Fruit fly (Drosophila melanogaster) whole organism, embryonic: Measurements from ENCODE around the gene CG44005.
A peak's percentile ranks its signal among the peaks of the same experiment; 100 is the strongest.

Experiments
- CG10431 ChIP-seq: fragments of 200-800 bp; sonication (Bioruptor generic); optimal IDR thresholded peaks from 3 replicates; lab custom pipeline; 2018; ENCODE audit warnings: missing biosample characterization, mild to moderate bottlenecking, missing genetic modification characterization
- CG10959 ChIP-seq: fragments of 200-800 bp; sonication (Bioruptor generic); IDR thresholded peaks from 2 replicates; pipeline ENCODE4 v1.3.6; 2022; ENCODE audit warnings: missing biosample characterization, missing genetic modification characterization
- CG12659 ChIP-seq: fragments of 200-800 bp; sonication (Bioruptor generic); optimal IDR thresholded peaks from 3 replicates; lab custom pipeline; 2017; ENCODE audit warnings: mild to moderate bottlenecking, missing biosample characterization, missing genetic modification reagents, missing genetic modification characterization
- CG15269 ChIP-seq: fragments of 200-800 bp; sonication (Bioruptor generic); optimal IDR thresholded peaks from 2 replicates; lab custom pipeline; 2018; ENCODE audit warnings: missing biosample characterization, mild to moderate bottlenecking, missing genetic modification characterization, moderate library complexity
- CG16779 ChIP-seq: fragments of 200-800 bp; sonication (Bioruptor generic); IDR thresholded peaks from 2 replicates; pipeline ENCODE4 v1.3.6; 2022; ENCODE audit warnings: missing biosample characterization, missing genetic modification characterization
- CG2116 ChIP-seq: fragments of 200-800 bp; sonication (Bioruptor generic); optimal IDR thresholded peaks from 3 replicates; lab custom pipeline; 2018; ENCODE audit warnings: missing biosample characterization, mild to moderate bottlenecking, missing genetic modification characterization
- CG30403 ChIP-seq: fragments of 200-800 bp; sonication (Bioruptor generic); optimal IDR thresholded peaks from 3 replicates; lab custom pipeline; 2016; ENCODE audit warnings: missing biosample characterization, missing genetic modification characterization
- CG31365 ChIP-seq: fragments of 200-800 bp; sonication (Bioruptor generic); optimal IDR thresholded peaks from 2 replicates; lab custom pipeline; 2018; ENCODE audit warnings: missing biosample characterization, mild to moderate bottlenecking, missing genetic modification characterization
- CG34376 ChIP-seq: fragments of 200-800 bp; sonication (Bioruptor generic); optimal IDR thresholded peaks from 2 replicates; lab custom pipeline; 2018; ENCODE audit warnings: missing biosample characterization, mild to moderate bottlenecking, missing genetic modification characterization
- CG5180 ChIP-seq: fragments of 200-800 bp; sonication (Bioruptor generic); optimal IDR thresholded peaks from 3 replicates; lab custom pipeline; 2017; ENCODE audit warnings: missing biosample characterization, missing genetic modification characterization, mild to moderate bottlenecking, moderate library complexity, missing genetic modification reagents
- CG7839 ChIP-seq: fragments of 200-800 bp; sonication (Bioruptor generic); optimal IDR thresholded peaks from 3 replicates; lab custom pipeline; 2018; ENCODE audit warnings: missing biosample characterization, mild to moderate bottlenecking, missing genetic modification characterization, moderate library complexity
- CG8290 ChIP-seq, 3 experiments: fragments of 200-800 bp; sonication (Bioruptor generic); optimal IDR thresholded peaks; 2 replicates each; lab custom pipeline; 2016 to 2019; ENCODE audit warnings: missing biosample characterization in 3 of 3, missing genetic modification characterization in 3 of 3, mild to moderate bottlenecking in 2 of 3, moderate library complexity in 1 of 3
- CG8944 ChIP-seq: fragments of 200-800 bp; sonication (Bioruptor generic); optimal IDR thresholded peaks from 3 replicates; lab custom pipeline; 2016; ENCODE audit warnings: missing biosample characterization, missing genetic modification characterization
- Dbx ChIP-seq: fragments of 200-800 bp; sonication (Bioruptor generic); IDR thresholded peaks from 3 replicates; pipeline ENCODE4 v1.3.6; 2022; ENCODE audit warnings: missing biosample characterization, missing genetic modification characterization
- Dfd ChIP-seq, 2 experiments: fragments of >200 bp; optimal IDR thresholded peaks; 2 replicates each; lab custom pipeline; 2017; ENCODE audit warnings: missing biosample characterization in 2 of 2, missing genetic modification characterization in 2 of 2
- Doc3 ChIP-seq: fragments of 200-800 bp; sonication (Bioruptor generic); IDR thresholded peaks from 3 replicates; pipeline ENCODE4 v1.3.6; 2022; ENCODE audit warnings: missing biosample characterization, missing genetic modification characterization; ENCODE audit not compliant: partially characterized antibody
- GATAe ChIP-seq: fragments of 200-800 bp; sonication (Bioruptor generic); conservative IDR thresholded peaks from 2 replicates; pipeline ENCODE4 v1.3.6; 2022; ENCODE audit warnings: missing biosample characterization, missing genetic modification characterization
- Hand ChIP-seq: fragments of 200-800 bp; sonication (Bioruptor generic); optimal IDR thresholded peaks from 2 replicates; lab custom pipeline; 2017; ENCODE audit warnings: mild to moderate bottlenecking, missing biosample characterization, missing genetic modification reagents, missing genetic modification characterization
- Hr3 ChIP-seq: fragments of 200-800 bp; sonication (Bioruptor generic); optimal IDR thresholded peaks from 3 replicates; lab custom pipeline; 2016; ENCODE audit warnings: missing biosample characterization, missing genetic modification characterization
- Med ChIP-seq: fragments of 200-800 bp; sonication (Bioruptor generic); peaks from one replicate; lab custom pipeline; 2016; ENCODE audit warnings: missing biosample characterization, missing genetic modification characterization, mild to moderate bottlenecking, inconsistent platforms, moderate library complexity
- Mes4 ChIP-seq: fragments of 200-800 bp; sonication (Bioruptor generic); optimal IDR thresholded peaks from 2 replicates; lab custom pipeline; 2016; ENCODE audit warnings: missing biosample characterization, missing genetic modification characterization
- Oaz ChIP-seq: fragments of 200-800 bp; sonication (Bioruptor generic); IDR thresholded peaks from 2 replicates; pipeline ENCODE4 v1.3.6; 2022; ENCODE audit warnings: missing biosample characterization, missing genetic modification characterization
- Ptx1 ChIP-seq: fragments of 200-800 bp; sonication (Bioruptor generic); IDR thresholded peaks from 2 replicates; pipeline ENCODE4 v1.3.6; 2022; ENCODE audit warnings: missing biosample characterization, missing genetic modification characterization
- Stat92E ChIP-seq, 3 experiments: fragments of >200 bp in 2 of 3; fragments of 200-800 bp in 1 of 3; sonication (Bioruptor generic) in 1 of 3; optimal IDR thresholded peaks; 2 replicates each; lab custom pipeline; 2017 to 2019; ENCODE audit warnings: missing biosample characterization in 3 of 3, missing genetic modification characterization in 3 of 3, mild to moderate bottlenecking in 1 of 3, moderate library complexity in 1 of 3
- ato ChIP-seq: fragments of 200-800 bp; sonication (Bioruptor generic); IDR thresholded peaks from 2 replicates; pipeline ENCODE4 v1.3.6; 2022; ENCODE audit warnings: missing biosample characterization, missing genetic modification characterization; ENCODE audit not compliant: partially characterized antibody
- bbx ChIP-seq: fragments of 200-800 bp; sonication (Bioruptor generic); IDR thresholded peaks from 2 replicates; pipeline ENCODE4 v1.3.6; 2022; ENCODE audit warnings: missing biosample characterization, missing genetic modification characterization; ENCODE audit not compliant: partially characterized antibody
- grau ChIP-seq: fragments of 200-800 bp; optimal IDR thresholded peaks from 3 replicates; lab custom pipeline; 2019; ENCODE audit warnings: missing biosample characterization, mild to moderate bottlenecking, missing genetic modification characterization, moderate library complexity
- grn ChIP-seq: fragments of 200-800 bp; sonication (Bioruptor generic); optimal IDR thresholded peaks from 3 replicates; lab custom pipeline; 2017; ENCODE audit warnings: missing biosample characterization, missing genetic modification characterization
- gt ChIP-seq: fragments of 200-800 bp; sonication (Bioruptor generic); IDR thresholded peaks from 2 replicates; pipeline ENCODE4 v1.3.6; 2022; ENCODE audit warnings: missing biosample characterization, missing genetic modification characterization
- jumu ChIP-seq: fragments of 200-800 bp; sonication (Bioruptor generic); optimal IDR thresholded peaks from 3 replicates; lab custom pipeline; 2016; ENCODE audit warnings: missing biosample characterization, missing genetic modification characterization
- lab ChIP-seq: fragments of 200-800 bp; sonication (Bioruptor generic); optimal IDR thresholded peaks from 3 replicates; lab custom pipeline; 2017; ENCODE audit warnings: missing biosample characterization, missing genetic modification characterization, mild to moderate bottlenecking, moderate library complexity, missing genetic modification reagents
- lbe ChIP-seq: fragments of 200-800 bp; sonication (Bioruptor generic); optimal IDR thresholded peaks from 2 replicates; lab custom pipeline; 2016; ENCODE audit warnings: missing biosample characterization, mild to moderate bottlenecking, missing genetic modification characterization
- lola ChIP-seq, 3 experiments: fragments of >200 bp in 2 of 3; fragments of 200-800 bp in 1 of 3; sonication (Bioruptor generic) in 1 of 3; optimal IDR thresholded peaks; 2 replicates each; lab custom pipeline; 2017 to 2019; ENCODE audit warnings: missing biosample characterization in 3 of 3, missing genetic modification characterization in 3 of 3, mild to moderate bottlenecking in 1 of 3, moderate library complexity in 1 of 3
- lov ChIP-seq, 2 experiments: fragments of 200-800 bp in 1 of 2; fragments of >200 bp in 1 of 2; sonication (Bioruptor generic) in 1 of 2; IDR thresholded peaks in 1 of 2; optimal IDR thresholded peaks in 1 of 2; 2 replicates in 1 of 2; 3 replicates in 1 of 2; pipeline versions ENCODE4 v1.3.6 to Lab custom; 2017 to 2022; ENCODE audit warnings: missing biosample characterization in 1 of 2, missing genetic modification characterization in 1 of 2
- mam ChIP-seq: fragments of 200-800 bp; sonication (Bioruptor generic); optimal IDR thresholded peaks from 3 replicates; lab custom pipeline; 2016; ENCODE audit warnings: missing biosample characterization, missing genetic modification characterization
- nau ChIP-seq: fragments of 200-800 bp; sonication (Bioruptor generic); optimal IDR thresholded peaks from 3 replicates; lab custom pipeline; 2017; ENCODE audit warnings: missing biosample characterization, mild to moderate bottlenecking, missing genetic modification characterization, missing genetic modification reagents
- nom ChIP-seq: fragments of 200-800 bp; sonication (Bioruptor generic); optimal IDR thresholded peaks from 2 replicates; lab custom pipeline; 2017; ENCODE audit warnings: missing biosample characterization, missing genetic modification characterization, mild to moderate bottlenecking, moderate library complexity, missing genetic modification reagents
- onecut ChIP-seq: fragments of 200-800 bp; sonication (Bioruptor generic); IDR thresholded peaks from 2 replicates; pipeline ENCODE4 v1.3.6; 2022; ENCODE audit warnings: missing biosample characterization, missing genetic modification characterization
- pb ChIP-seq: fragments of 200-800 bp; sonication (Bioruptor generic); optimal IDR thresholded peaks from 3 replicates; lab custom pipeline; 2016; ENCODE audit warnings: missing biosample characterization, missing genetic modification characterization
- rib ChIP-seq: fragments of 200-800 bp; sonication (Bioruptor generic); IDR thresholded peaks from 2 replicates; pipeline ENCODE4 v1.3.6; 2022; ENCODE audit warnings: missing biosample characterization, missing genetic modification characterization
- sd ChIP-seq: fragments of 200-800 bp; sonication (Bioruptor generic); optimal IDR thresholded peaks from 3 replicates; lab custom pipeline; 2018; ENCODE audit warnings: missing biosample characterization, mild to moderate bottlenecking, missing genetic modification characterization, moderate library complexity
- sqz ChIP-seq: fragments of 200-800 bp; sonication (Bioruptor generic); optimal IDR thresholded peaks from 3 replicates; lab custom pipeline; 2018; ENCODE audit warnings: missing biosample characterization, mild to moderate bottlenecking, missing genetic modification characterization
- stc ChIP-seq: fragments of 200-800 bp; sonication (Bioruptor generic); IDR thresholded peaks from 2 replicates; pipeline ENCODE4 v1.3.6; 2022; ENCODE audit warnings: missing biosample characterization, missing genetic modification characterization
- trem ChIP-seq: fragments of 200-800 bp; optimal IDR thresholded peaks from 3 replicates; lab custom pipeline; 2019; ENCODE audit warnings: missing biosample characterization, mild to moderate bottlenecking, missing genetic modification characterization, moderate library complexity
- unpg ChIP-seq: fragments of 200-800 bp; sonication (Bioruptor generic); optimal IDR thresholded peaks from 3 replicates; lab custom pipeline; 2018; ENCODE audit warnings: missing biosample characterization, mild to moderate bottlenecking, missing genetic modification characterization, moderate library complexity

The CG44005 gene

DNA sequence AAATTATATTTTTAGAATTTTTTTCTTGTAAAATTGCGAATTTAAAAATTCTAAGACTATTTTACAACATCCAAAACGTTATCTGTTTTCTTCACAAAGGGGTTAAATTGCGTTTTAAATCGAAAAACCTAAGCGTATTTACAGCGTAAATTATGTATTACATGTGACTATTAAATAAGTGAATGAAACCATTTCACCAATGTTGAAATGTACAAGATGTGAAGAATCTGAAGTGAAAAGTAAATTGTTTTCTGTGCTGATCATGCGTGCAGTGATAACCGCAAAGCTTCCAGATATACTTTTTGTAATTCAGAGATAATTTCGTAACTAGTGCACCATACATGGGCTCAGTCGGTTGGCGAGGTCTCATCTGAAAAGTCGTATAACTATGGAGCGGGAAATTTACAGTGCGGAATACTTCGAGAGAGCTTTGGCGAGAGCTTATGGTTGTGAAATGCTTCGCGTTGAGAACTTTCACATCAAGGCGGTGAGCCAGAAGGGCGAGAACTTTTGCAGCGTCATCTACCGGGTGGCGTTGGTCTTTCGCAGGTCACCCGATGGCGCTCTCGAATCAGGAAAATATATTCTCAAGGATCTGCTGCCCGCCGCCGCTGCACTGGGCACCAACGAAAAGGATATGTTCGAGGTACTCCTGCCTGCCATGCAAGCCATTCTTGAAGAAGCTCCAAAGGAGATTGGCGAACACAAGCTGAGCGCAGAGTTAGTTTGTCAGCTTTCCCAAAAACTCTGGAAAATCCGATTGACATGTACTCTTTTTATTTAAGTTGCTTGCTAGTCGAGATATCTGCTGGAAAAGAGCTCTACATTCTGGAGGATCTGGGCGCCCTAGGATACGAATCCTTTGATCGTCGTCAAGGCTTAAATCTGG lies 42.4 kb upstream of the CG44005 start (continued):
- TF ChIP-seq lov (optimal IDR thresholded peaks at IDR 0.05; lab: Kevin White, UChicago) (no peak), lov (GFP tag; IDR thresholded peaks at IDR 0.05; lab: Robert Waterston, UW) (peak; percentile 65; the same call in 1 of the 3 replicates), CG15269 (peak; percentile 73), CG12659 (GFP tag; lab: Kevin White, UChicago) (peak; percentile 20), stc (GFP tag; lab: Robert Waterston, UW) (peak; percentile 50; the same call in 1 of the 2 replicates), CG2116 (GFP tag; lab: Kevin White, UChicago) (peak; percentile 20), pb (GFP tag; lab: Kevin White, UChicago) (peak; percentile 59), CG7839 (tag; lab: Kevin White, UChicago) (peak; percentile 62), Stat92E (GFP tag; optimal IDR thresholded peaks at IDR 0.05; lab: Kevin White, UChicago) (no peak), sqz (GFP tag; lab: Kevin White, UChicago) (peak; percentile 1), CG8944 (GFP tag; lab: Kevin White, UChicago) (peak; percentile 6), lola (GFP tag; optimal IDR thresholded peaks at IDR 0.05; lab: Kevin White, UChicago) (peak in 1 of 3 experiments; percentile 10), bbx (GFP tag; lab: Robert Waterston, UW) (peak; percentile 27; the same call in 1 of the 2 replicates), Doc3 (no peak), grau (peak; percentile 62), CG16779 (peak; percentile 70), nom (GFP tag; lab: Kevin White, UChicago) (peak; percentile 3), CG5180 (GFP tag; lab: Kevin White, UChicago) (peak; percentile 43), ato (GFP tag; lab: Robert Waterston, UW) (0 out of 2 replicates have a peak, but pooled peaks have one; percentile 33), mam (GFP tag; lab: Kevin White, UChicago) (peak; percentile 26), GATAe (no peak), Hand (no peak), sd (tag; lab: Kevin White, UChicago) (peak; percentile 52), onecut (GFP tag; lab: Robert Waterston, UW) (peak; percentile 74), CG8290 (GFP tag; optimal IDR thresholded peaks at IDR 0.05; lab: Kevin White, UChicago) (peak; percentile 10), CG8290 (tag; optimal IDR thresholded peaks at IDR 0.05; lab: Kevin White, UChicago) (peak in 1 of 2 experiments; percentile 80), Mes4 (GFP tag; lab: Kevin White, UChicago) (peak; percentile 44), Dbx (GFP tag; lab: Robert Waterston, UW) (peak; percentile 66), unpg (GFP tag; lab: Kevin White, UChicago) (peak; percentile 40), CG10959 (0 out of 2 replicates have a peak, but pooled peaks have one; percentile 40), gt (GFP tag; lab: Robert Waterston, UW) (no peak), CG34376 (GFP tag; lab: Kevin White, UChicago) (peak; percentile 78), nau (GFP tag; lab: Kevin White, UChicago) (peak; percentile 45), Dfd (GFP tag; optimal IDR thresholded peaks at IDR 0.05; lab: Kevin White, UChicago) (no peak), Ptx1 (GFP tag; lab: Robert Waterston, UW) (peak; percentile 32; the same call in 1 of the 2 replicates), CG30403 (GFP tag; lab: Kevin White, UChicago) (peak; percentile 21), grn (GFP tag; lab: Kevin White, UChicago) (peak; percentile 73), jumu (GFP tag; lab: Kevin White, UChicago) (no peak), Hr3 (GFP tag; lab: Kevin White, UChicago) (peak; percentile 33), CG31365 (peak; percentile 61), lbe (GFP tag; lab: Kevin White, UChicago) (no peak), lab (GFP tag; lab: Kevin White, UChicago) (peak; percentile 84), CG10431 (peak; percentile 95), trem (tag; lab: Kevin White, UChicago) (peak; percentile 18), Med (GFP tag; lab: Kevin White, UChicago) (peak; percentile 92), rib (GFP tag; lab: Robert Waterston, UW) (peak; percentile 47; the same call in 1 of the 2 replicates), Oaz (GFP tag; lab: Robert Waterston, UW) (0 out of 2 replicates have a peak, but pooled peaks have one; percentile 19)
